Fruit fly (Drosophila melanogaster): ENCODE measurements around the gene CG32119.

The CG32119 gene

DNA sequence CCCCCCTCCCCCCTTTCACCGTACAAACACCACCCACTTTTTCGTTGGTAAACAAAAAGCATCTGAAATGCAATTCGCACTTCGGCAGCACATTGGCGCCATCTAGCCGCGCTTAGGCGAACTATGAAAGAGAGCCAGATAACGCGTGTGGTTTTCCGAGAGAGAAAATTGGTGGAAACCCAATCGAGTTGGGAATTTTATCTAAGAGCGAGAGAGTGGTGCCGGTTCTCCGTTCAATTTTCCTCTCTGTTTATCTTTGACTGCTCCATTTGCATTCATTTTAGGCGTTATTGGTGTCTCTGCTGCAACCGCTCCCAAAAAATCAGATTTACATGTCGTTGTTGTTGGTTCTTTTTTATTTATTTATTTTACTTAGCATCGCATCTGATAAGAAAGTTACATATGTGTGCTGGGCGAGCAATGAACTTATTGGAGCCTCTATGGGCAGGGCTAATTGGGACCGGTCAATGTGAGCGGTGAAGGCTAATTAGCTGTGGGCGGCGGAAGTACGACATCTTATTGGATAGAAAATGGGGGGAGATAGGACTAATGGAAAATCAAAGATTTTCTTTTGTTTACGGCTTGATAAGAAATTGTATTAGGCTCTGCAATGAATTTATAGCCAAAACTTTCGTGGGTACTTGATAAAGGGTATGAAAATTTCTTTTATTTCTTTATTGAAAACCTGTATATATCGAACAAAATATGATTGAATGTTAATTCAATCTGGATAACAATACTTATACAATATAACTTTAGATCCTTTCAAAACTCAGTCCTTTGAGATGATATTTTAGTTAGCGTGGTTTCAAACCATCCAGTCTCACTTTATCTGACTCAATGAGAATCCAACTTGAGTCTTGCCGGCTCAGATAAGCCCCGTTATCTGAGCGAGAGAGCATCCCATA lies 20.7 kb downstream of the CG32119 start:
- TF ChIP-seq CrebA (GFP tag; optimal IDR thresholded peaks at IDR 0.05; ENCODE audit: borderline replicate concordance), result no peak
- no peak for TF ChIP-seq Hr78 (GFP tag; optimal IDR thresholded peaks at IDR 0.05)
- TF ChIP-seq br (GFP tag; optimal IDR thresholded peaks at IDR 0.05), result no peak
- TF ChIP-seq h (GFP tag; optimal IDR thresholded peaks at IDR 0.05), result no peak
- TF ChIP-seq Myc (optimal IDR thresholded peaks at IDR 0.05), result no peak
- TF ChIP-seq Dfd (GFP tag; optimal IDR thresholded peaks at IDR 0.05), result no peak
- TF ChIP-seq Sp1 (GFP tag; optimal IDR thresholded peaks at IDR 0.05), result no peak
- no peak for TF ChIP-seq rgr (GFP tag; optimal IDR thresholded peaks at IDR 0.05)
- no peak for TF ChIP-seq tai (GFP tag; optimal IDR thresholded peaks at IDR 0.05)
- no peak for TF ChIP-seq usp (GFP tag; optimal IDR thresholded peaks at IDR 0.05)
- TF ChIP-seq psq (GFP tag; optimal IDR thresholded peaks at IDR 0.05), result no peak
- no peak for TF ChIP-seq Hnf4 (GFP tag; optimal IDR thresholded peaks at IDR 0.05)
- TF ChIP-seq GATAd (GFP tag; optimal IDR thresholded peaks at IDR 0.05), result no peak
- no peak for TF ChIP-seq CG9705 (GFP tag; optimal IDR thresholded peaks at IDR 0.05)
- TF ChIP-seq dl (GFP tag; optimal IDR thresholded peaks at IDR 0.05; ENCODE audit: insufficient read depth in 1 of 2, partially characterized antibody in 2 of 2), result no peak

- TF ChIP-seq Hr83 (GFP tag; optimal IDR thresholded peaks at IDR 0.05; ENCODE audit: poor library complexity, severe bottlenecking) (no peak), woc (GFP tag; optimal IDR thresholded peaks at IDR 0.05) (peak; percentile 26), HLH106 (tag; optimal IDR thresholded peaks at IDR 0.05) (peak; percentile 53), h (GFP tag; optimal IDR thresholded peaks at IDR 0.05) (peak; percentile 35), usp (GFP tag; optimal IDR thresholded peaks at IDR 0.05) (no peak), psq (GFP tag; optimal IDR thresholded peaks at IDR 0.05) (peak; percentile 40), CG9705 (GFP tag; optimal IDR thresholded peaks at IDR 0.05) (no peak), fru (GFP tag; optimal IDR thresholded peaks at IDR 0.05) (peak; percentile 51), dsf (GFP tag; optimal IDR thresholded peaks at IDR 0.05; ENCODE audit: borderline replicate concordance) (no peak), dl (GFP tag; optimal IDR thresholded peaks at IDR 0.05; ENCODE audit: insufficient read depth in 1 of 2, partially characterized antibody in 2 of 2) (no peak), Sp1 (GFP tag; optimal IDR thresholded peaks at IDR 0.05) (peak; percentile 40), foxo (GFP tag; optimal IDR thresholded peaks at IDR 0.05) (peak in 1 of 2 experiments; percentile 53), pan (optimal IDR thresholded peaks at IDR 0.05) (no peak), rgr (GFP tag; optimal IDR thresholded peaks at IDR 0.05) (peak; percentile 12), ey (GFP tag; optimal IDR thresholded peaks at IDR 0.05) (no peak), dmrt93B (GFP tag; optimal IDR thresholded peaks at IDR 0.05) (no peak)
Measured at dm6 chr3L:13226894-13227293, 21.6 kb downstream of the CG32119 start.

DNA sequence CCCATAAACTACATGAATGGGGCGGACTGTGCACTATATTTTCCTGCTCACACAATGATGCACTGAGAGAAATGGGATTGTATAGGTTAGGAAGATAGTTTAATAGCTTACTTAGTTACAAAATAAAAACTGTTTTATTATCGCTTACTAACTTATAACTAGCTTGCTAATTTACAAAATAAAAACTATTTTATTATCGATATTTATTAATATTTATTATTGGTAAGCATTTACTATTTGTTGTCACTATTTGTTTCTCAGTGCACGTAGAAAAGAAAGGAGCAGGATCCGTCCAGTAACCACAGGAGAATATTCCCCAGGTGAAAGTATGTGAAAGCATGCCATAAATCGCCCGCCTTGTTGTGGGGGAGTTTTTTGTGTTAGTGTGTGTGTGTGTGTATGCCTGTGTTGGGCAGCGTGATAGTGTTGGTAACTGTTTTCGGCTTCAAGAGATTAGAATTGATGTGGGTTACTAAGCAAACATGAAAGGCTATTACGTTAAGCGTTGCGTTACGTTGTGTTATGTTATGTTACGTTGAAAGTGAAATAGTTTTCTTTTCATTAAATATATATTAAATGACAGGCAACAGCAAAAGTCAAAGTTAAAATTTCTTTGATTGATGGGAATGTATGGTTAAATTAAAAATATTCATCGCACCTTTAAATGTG lies 25.0 kb downstream of the CG32119 start:
- no peak for TF ChIP-seq Hr83 (GFP tag; optimal IDR thresholded peaks at IDR 0.05; ENCODE audit: poor library complexity, severe bottlenecking)
- TF ChIP-seq Vsx2 (GFP tag; optimal IDR thresholded peaks at IDR 0.05; ENCODE audit: partially characterized antibody), result no peak
- no peak for TF ChIP-seq psq (GFP tag; optimal IDR thresholded peaks at IDR 0.05)
- TF ChIP-seq N (GFP tag; optimal IDR thresholded peaks at IDR 0.05), result no peak
- TF ChIP-seq CrebA (GFP tag; optimal IDR thresholded peaks at IDR 0.05; ENCODE audit: borderline replicate concordance), result no peak
- no peak for TF ChIP-seq rgr (GFP tag; optimal IDR thresholded peaks at IDR 0.05)
- no peak for TF ChIP-seq dsf (GFP tag; optimal IDR thresholded peaks at IDR 0.05; ENCODE audit: borderline replicate concordance)
- TF ChIP-seq Dif (GFP tag; optimal IDR thresholded peaks at IDR 0.05; ENCODE audit: partially characterized antibody), result no peak
- TF ChIP-seq Sp1 (GFP tag; optimal IDR thresholded peaks at IDR 0.05), result no peak
- no peak for TF ChIP-seq jim (GFP tag; optimal IDR thresholded peaks at IDR 0.05)

DNA sequence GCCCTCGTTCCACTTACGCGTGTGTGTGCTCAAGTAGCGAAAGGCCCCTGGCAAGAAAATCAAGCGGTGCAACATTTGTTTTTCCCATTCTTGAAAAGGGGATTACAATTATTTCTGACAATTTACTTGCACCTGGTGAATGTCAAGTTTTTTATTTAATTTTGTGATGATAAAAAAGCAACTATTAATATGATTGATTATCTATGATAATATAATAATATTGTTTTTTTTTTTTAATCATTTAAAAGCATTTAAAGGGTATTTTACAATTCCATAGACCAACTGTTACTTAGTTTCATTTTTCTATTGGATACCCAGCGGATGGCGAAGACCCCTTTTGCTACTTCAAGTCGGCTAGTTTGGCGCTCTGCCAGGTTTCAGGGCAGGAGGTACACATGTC lies 30.5 kb downstream of the CG32119 start:
- TF ChIP-seq Hnf4 (GFP tag; optimal IDR thresholded peaks at IDR 0.05), result no peak
- TF ChIP-seq Dif (GFP tag; optimal IDR thresholded peaks at IDR 0.05; ENCODE audit: partially characterized antibody), result no peak

- no peak for TF ChIP-seq Vsx2 (GFP tag; optimal IDR thresholded peaks at IDR 0.05; ENCODE audit: partially characterized antibody)
Measured at dm6 chr3L:13217395-13217794, 31.1 kb downstream of the CG32119 start.
